Fruit fly (Drosophila melanogaster) whole organism, embryonic: Measurements from ENCODE around the gene CG10019.
A peak's percentile ranks its signal among the peaks of the same experiment; 100 is the strongest.

ENCODE experiments used
- Aef1 ChIP-seq: fragments of 200-800 bp; sonication (Bioruptor generic); IDR thresholded peaks from 3 replicates; pipeline ENCODE4 v1.3.6; 2022; ENCODE audit warnings: missing biosample characterization, missing genetic modification characterization
- B-H1 ChIP-seq: fragments of 200-800 bp; sonication (Bioruptor generic); IDR thresholded peaks from 3 replicates; pipeline ENCODE4 v1.3.6; 2022; ENCODE audit warnings: missing biosample characterization, missing genetic modification characterization
- CG11456 ChIP-seq: fragments of 200-800 bp; sonication (Bioruptor generic); IDR thresholded peaks from 3 replicates; pipeline ENCODE4 v1.3.6; 2022; ENCODE audit warnings: missing biosample characterization, missing genetic modification characterization
- CG11560 ChIP-seq: fragments of 200-800 bp; sonication (Bioruptor generic); IDR thresholded peaks from 3 replicates; pipeline ENCODE4 v1.3.6; 2022; ENCODE audit warnings: missing biosample characterization, missing genetic modification characterization
- CG11696 ChIP-seq: fragments of 200-800 bp; sonication (Bioruptor generic); IDR thresholded peaks from 2 replicates; pipeline ENCODE4 v1.3.6; 2022; ENCODE audit warnings: missing biosample characterization, missing genetic modification characterization
- CG14014 ChIP-seq: fragments of 200-800 bp; sonication (Bioruptor generic); IDR thresholded peaks from 2 replicates; pipeline ENCODE4 v1.3.6; 2022; ENCODE audit warnings: missing biosample characterization, missing genetic modification characterization
- CG14965 ChIP-seq: fragments of 200-800 bp; sonication (Bioruptor generic); optimal IDR thresholded peaks from 2 replicates; lab custom pipeline; 2016; ENCODE audit warnings: missing biosample characterization, missing genetic modification characterization, borderline replicate concordance
- CG15011 ChIP-seq: fragments of 200-800 bp; sonication (Bioruptor generic); optimal IDR thresholded peaks from 3 replicates; lab custom pipeline; 2018; ENCODE audit warnings: missing biosample characterization, mild to moderate bottlenecking, missing genetic modification characterization
- CG15073 ChIP-seq: fragments of 200-800 bp; sonication (Bioruptor generic); optimal IDR thresholded peaks from 2 replicates; lab custom pipeline; 2016; ENCODE audit warnings: missing biosample characterization, missing genetic modification characterization
- CG15514 ChIP-seq: fragments of 200-800 bp; sonication (Bioruptor generic); optimal IDR thresholded peaks from 3 replicates; lab custom pipeline; 2017; ENCODE audit warnings: missing biosample characterization, missing genetic modification characterization, mild to moderate bottlenecking, moderate library complexity, missing genetic modification reagents
- CG17912 ChIP-seq: fragments of 200-800 bp; sonication (Bioruptor generic); optimal IDR thresholded peaks from 2 replicates; lab custom pipeline; 2018; ENCODE audit warnings: missing biosample characterization, mild to moderate bottlenecking, missing genetic modification characterization
- CG18262 ChIP-seq: fragments of 200-800 bp; optimal IDR thresholded peaks from 3 replicates; lab custom pipeline; 2019; ENCODE audit warnings: missing biosample characterization, mild to moderate bottlenecking, missing genetic modification characterization, moderate library complexity
- CG1832 ChIP-seq: fragments of 200-800 bp; sonication (Bioruptor generic); optimal IDR thresholded peaks from 2 replicates; lab custom pipeline; 2017; ENCODE audit warnings: missing biosample characterization, mild to moderate bottlenecking, missing genetic modification characterization, inconsistent platforms
- CG4328 ChIP-seq: fragments of 200-800 bp; sonication (Bioruptor generic); optimal IDR thresholded peaks from 3 replicates; lab custom pipeline; 2017; ENCODE audit warnings: missing biosample characterization, missing genetic modification reagents, missing genetic modification characterization
- CG6272 ChIP-seq: fragments of 200-800 bp; sonication (Bioruptor generic); IDR thresholded peaks from 2 replicates; pipeline ENCODE4 v1.3.6; 2022; ENCODE audit warnings: missing biosample characterization, missing genetic modification characterization
- CG6689 ChIP-seq: fragments of 200-800 bp; sonication (Bioruptor generic); IDR thresholded peaks from 2 replicates; pipeline ENCODE4 v1.3.6; 2022; ENCODE audit warnings: missing biosample characterization, missing genetic modification characterization
- Dll ChIP-seq: fragments of 200-800 bp; sonication (Bioruptor generic); IDR thresholded peaks from 4 replicates; pipeline ENCODE4 v1.3.6; 2022; ENCODE audit warnings: missing biosample characterization, missing genetic modification characterization; ENCODE audit not compliant: partially characterized antibody
- Fer2 ChIP-seq: fragments of 200-800 bp; sonication (Bioruptor generic); optimal IDR thresholded peaks from 2 replicates; lab custom pipeline; 2018; ENCODE audit warnings: missing biosample characterization, mild to moderate bottlenecking, missing genetic modification characterization, moderate library complexity
- Fer3 ChIP-seq: fragments of 200-800 bp; sonication (Bioruptor generic); optimal IDR thresholded peaks from 2 replicates; lab custom pipeline; 2018; ENCODE audit warnings: missing biosample characterization, mild to moderate bottlenecking, missing genetic modification characterization, moderate library complexity
- HLH54F ChIP-seq: fragments of 200-800 bp; sonication (Bioruptor generic); optimal IDR thresholded peaks from 3 replicates; lab custom pipeline; 2016; ENCODE audit warnings: missing biosample characterization, missing genetic modification characterization
- MBD-R2 ChIP-seq: fragments of 200-800 bp; sonication (Bioruptor generic); IDR thresholded peaks from 2 replicates; pipeline ENCODE4 v1.3.6; 2022; ENCODE audit warnings: missing biosample characterization, missing genetic modification characterization
- Max ChIP-seq: fragments of 200-800 bp; sonication (Bioruptor generic); optimal IDR thresholded peaks from 2 replicates; lab custom pipeline; 2016; ENCODE audit warnings: missing biosample characterization, mild to moderate bottlenecking, missing genetic modification characterization
- NFAT ChIP-seq: fragments of 200-800 bp; sonication (Bioruptor generic); IDR thresholded peaks from 2 replicates; pipeline ENCODE4 v1.3.6; 2022; ENCODE audit warnings: missing biosample characterization, missing genetic modification characterization
- Poxn ChIP-seq: fragments of 200-800 bp; sonication (Bioruptor generic); IDR thresholded peaks from 2 replicates; pipeline ENCODE4 v1.3.6; 2022; ENCODE audit warnings: missing biosample characterization, missing genetic modification characterization
- Ptx1 ChIP-seq: fragments of 200-800 bp; sonication (Bioruptor generic); IDR thresholded peaks from 2 replicates; pipeline ENCODE4 v1.3.6; 2022; ENCODE audit warnings: missing biosample characterization, missing genetic modification characterization
- Ravus ChIP-seq: fragments of 200-800 bp; sonication (Bioruptor generic); IDR thresholded peaks from 2 replicates; pipeline ENCODE4 v1.3.6; 2022; ENCODE audit warnings: missing biosample characterization, missing genetic modification characterization
- Sox102F ChIP-seq: fragments of 200-800 bp; sonication (Bioruptor generic); optimal IDR thresholded peaks from 2 replicates; lab custom pipeline; 2018; ENCODE audit warnings: missing biosample characterization, mild to moderate bottlenecking, missing genetic modification characterization, moderate library complexity
- Ssrp ChIP-seq: fragments of 200-800 bp; sonication (Bioruptor generic); optimal IDR thresholded peaks from 2 replicates; lab custom pipeline; 2018; ENCODE audit warnings: missing biosample characterization, mild to moderate bottlenecking, missing genetic modification characterization, moderate library complexity
- ab ChIP-seq: fragments of 200-800 bp; sonication (Bioruptor generic); optimal IDR thresholded peaks from 2 replicates; lab custom pipeline; 2016; ENCODE audit warnings: missing biosample characterization, missing genetic modification characterization
- ase ChIP-seq: fragments of 200-800 bp; sonication (Bioruptor generic); IDR thresholded peaks from 3 replicates; pipeline ENCODE4 v1.3.6; 2022; ENCODE audit warnings: missing biosample characterization, missing genetic modification characterization
- caup ChIP-seq: fragments of 200-800 bp; sonication (Bioruptor generic); optimal IDR thresholded peaks from 3 replicates; lab custom pipeline; 2017; ENCODE audit warnings: missing biosample characterization, mild to moderate bottlenecking, missing genetic modification characterization, moderate library complexity; ENCODE audit not compliant: severe bottlenecking
- corto ChIP-seq: fragments of 200-800 bp; sonication (Bioruptor generic); optimal IDR thresholded peaks from 2 replicates; lab custom pipeline; 2016; ENCODE audit warnings: missing biosample characterization, mild to moderate bottlenecking, missing genetic modification characterization, moderate library complexity
- crc ChIP-seq: fragments of 200-800 bp; sonication (Bioruptor generic); optimal IDR thresholded peaks from 2 replicates; lab custom pipeline; 2016; ENCODE audit warnings: missing biosample characterization, missing genetic modification characterization
- croc ChIP-seq: fragments of 200-800 bp; sonication (Bioruptor generic); conservative IDR thresholded peaks from 3 replicates; pipeline ENCODE4 v1.3.6; 2022; ENCODE audit warnings: missing biosample characterization, missing genetic modification characterization
- fd102C ChIP-seq: fragments of 200-800 bp; sonication (Bioruptor generic); optimal IDR thresholded peaks from 2 replicates; lab custom pipeline; 2018; ENCODE audit warnings: missing biosample characterization, mild to moderate bottlenecking, missing genetic modification characterization, moderate library complexity
- gro ChIP-seq: fragments of 200-800 bp; sonication (Bioruptor generic); optimal IDR thresholded peaks from 2 replicates; lab custom pipeline; 2016; ENCODE audit warnings: missing biosample characterization, missing genetic modification characterization
- h ChIP-seq: fragments of >200 bp; optimal IDR thresholded peaks from 2 replicates; lab custom pipeline; 2017
- jing ChIP-seq: fragments of 200-800 bp; sonication (Bioruptor generic); optimal IDR thresholded peaks from 2 replicates; lab custom pipeline; 2018; ENCODE audit warnings: missing biosample characterization, mild to moderate bottlenecking, missing genetic modification characterization
- kah ChIP-seq: fragments of 200-800 bp; sonication (Bioruptor generic); optimal IDR thresholded peaks from 2 replicates; lab custom pipeline; 2018; ENCODE audit warnings: missing biosample characterization, mild to moderate bottlenecking, missing genetic modification characterization
- lov ChIP-seq, 2 experiments: fragments of 200-800 bp in 1 of 2; fragments of >200 bp in 1 of 2; sonication (Bioruptor generic) in 1 of 2; IDR thresholded peaks in 1 of 2; optimal IDR thresholded peaks in 1 of 2; 2 replicates in 1 of 2; 3 replicates in 1 of 2; pipeline versions ENCODE4 v1.3.6 to Lab custom; 2017 to 2022; ENCODE audit warnings: missing biosample characterization in 1 of 2, missing genetic modification characterization in 1 of 2
- nmo ChIP-seq: fragments of 200-800 bp; sonication (Bioruptor generic); optimal IDR thresholded peaks from 2 replicates; lab custom pipeline; 2018; ENCODE audit warnings: missing biosample characterization, mild to moderate bottlenecking, missing genetic modification characterization, moderate library complexity
- pho ChIP-seq: fragments of 200-800 bp; sonication (Bioruptor generic); optimal IDR thresholded peaks from 2 replicates; lab custom pipeline; 2016; ENCODE audit warnings: missing biosample characterization, missing genetic modification characterization
- phol ChIP-seq: fragments of 200-800 bp; sonication (Bioruptor generic); optimal IDR thresholded peaks from 3 replicates; lab custom pipeline; 2018; ENCODE audit warnings: missing biosample characterization, mild to moderate bottlenecking, missing genetic modification characterization, moderate library complexity
- pros ChIP-seq: fragments of 200-800 bp; sonication (Bioruptor generic); optimal IDR thresholded peaks from 3 replicates; lab custom pipeline; 2019; ENCODE audit warnings: missing biosample characterization, mild to moderate bottlenecking, missing genetic modification characterization, moderate library complexity
- sens ChIP-seq: fragments of 200-800 bp; sonication (Bioruptor generic); peaks from one replicate; lab custom pipeline; 2016; ENCODE audit warnings: missing biosample characterization, missing genetic modification characterization
- sqz ChIP-seq: fragments of 200-800 bp; sonication (Bioruptor generic); optimal IDR thresholded peaks from 3 replicates; lab custom pipeline; 2018; ENCODE audit warnings: missing biosample characterization, mild to moderate bottlenecking, missing genetic modification characterization
- twi ChIP-seq: fragments of 200-800 bp; optimal IDR thresholded peaks from 2 replicates; lab custom pipeline; 2019; ENCODE audit warnings: missing biosample characterization, mild to moderate bottlenecking, missing genetic modification characterization, moderate library complexity
- wek ChIP-seq: fragments of 200-800 bp; sonication (Bioruptor generic); optimal IDR thresholded peaks from 3 replicates; lab custom pipeline; 2018; ENCODE audit warnings: missing biosample characterization, mild to moderate bottlenecking, missing genetic modification characterization, moderate library complexity
- zen ChIP-seq: fragments of 200-800 bp; sonication (Bioruptor generic); optimal IDR thresholded peaks from 3 replicates; lab custom pipeline; 2018; ENCODE audit warnings: missing biosample characterization, mild to moderate bottlenecking, missing genetic modification characterization, moderate library complexity
- zen2 ChIP-seq: fragments of 200-800 bp; sonication (Bioruptor generic); IDR thresholded peaks from 3 replicates; pipeline ENCODE4 v1.3.6; 2022; ENCODE audit warnings: missing biosample characterization, missing genetic modification characterization; ENCODE audit not compliant: partially characterized antibody

Gene CG10019

DNA sequence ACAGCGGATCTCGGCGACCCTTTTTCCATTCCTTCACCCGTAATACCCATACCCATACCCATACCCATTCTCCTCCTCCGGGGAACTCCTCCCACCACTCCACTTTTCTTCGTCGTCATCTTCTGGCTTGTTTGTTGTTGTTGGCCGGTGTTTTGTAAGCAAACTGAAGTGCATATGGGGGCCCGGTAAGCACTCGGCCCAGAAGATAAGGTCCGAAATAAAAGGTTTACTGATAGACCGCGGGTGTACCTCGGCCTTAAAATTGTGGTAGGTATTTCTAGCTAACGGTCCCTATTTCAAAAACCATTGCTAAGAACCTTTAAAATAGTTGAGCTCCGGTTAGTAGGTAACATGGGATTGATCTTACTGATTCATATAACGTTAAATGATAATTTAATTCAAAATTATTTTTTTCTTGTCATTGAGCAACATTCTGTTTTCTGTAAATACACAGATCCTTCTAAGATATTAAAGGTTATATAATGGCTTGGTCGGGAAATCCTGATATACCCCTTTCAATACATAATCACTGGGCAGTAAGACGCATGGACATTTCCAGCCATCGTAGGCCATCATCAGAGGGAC, 45.6 kb downstream of the CG10019 start (continued):
- TF ChIP-seq sens (peak; percentile 93), CG11456 (GFP tag; lab: Robert Waterston, UW) (peak; percentile 53; the same call in 1 of the 3 replicates), CG11696 (GFP tag; lab: Robert Waterston, UW) (no peak), twi (tag; lab: Kevin White, UChicago) (peak; percentile 47), wek (GFP tag; lab: Kevin White, UChicago) (no peak), CG15011 (GFP tag; lab: Kevin White, UChicago) (no peak), nmo (GFP tag; lab: Kevin White, UChicago) (peak; percentile 72), Dll (GFP tag; lab: Robert Waterston, UW) (no peak), Aef1 (GFP tag; lab: Robert Waterston, UW) (no peak), Poxn (no peak), crc (no peak), CG4328 (GFP tag; lab: Kevin White, UChicago) (no peak), lov (optimal IDR thresholded peaks at IDR 0.05; lab: Kevin White, UChicago) (no peak), lov (GFP tag; IDR thresholded peaks at IDR 0.05; lab: Robert Waterston, UW) (no peak), fd102C (GFP tag; lab: Kevin White, UChicago) (no peak), Fer3 (tag; lab: Kevin White, UChicago) (no peak), CG15514 (GFP tag; lab: Kevin White, UChicago) (no peak), CG11560 (tag; lab: Robert Waterston, UW) (no peak), Ssrp (peak; percentile 47), CG6272 (GFP tag; lab: Robert Waterston, UW) (no peak), pho (GFP tag; lab: Kevin White, UChicago) (no peak), MBD-R2 (no peak), ab (GFP tag; lab: Kevin White, UChicago) (peak; percentile 7), sqz (GFP tag; lab: Kevin White, UChicago) (no peak), CG14014 (no peak), Ravus (no peak), croc (GFP tag; lab: Robert Waterston, UW) (peak; percentile 40; the same call in 2 of the 3 replicates), gro (GFP tag; lab: Kevin White, UChicago) (no peak), B-H1 (GFP tag; lab: Robert Waterston, UW) (no peak), Max (GFP tag; lab: Kevin White, UChicago) (no peak), jing (GFP tag; lab: Kevin White, UChicago) (no peak), caup (GFP tag; lab: Kevin White, UChicago) (no peak), NFAT (GFP tag; lab: Robert Waterston, UW) (no peak), Ptx1 (GFP tag; lab: Robert Waterston, UW) (peak; percentile 40), kah (GFP tag; lab: Kevin White, UChicago) (no peak), phol (tag; lab: Kevin White, UChicago) (peak; percentile 69), pros (peak; percentile 65), CG14965 (no peak), CG18262 (tag; lab: Kevin White, UChicago) (peak; percentile 74), corto (GFP tag; lab: Kevin White, UChicago) (no peak), ase (GFP tag; lab: Robert Waterston, UW) (0 out of 3 replicates have a peak, but pooled peaks have one; percentile 7), CG15073 (GFP tag; lab: Kevin White, UChicago) (no peak), Sox102F (GFP tag; lab: Kevin White, UChicago) (peak; percentile 51), HLH54F (GFP tag; lab: Kevin White, UChicago) (peak; percentile 7), zen (tag; lab: Kevin White, UChicago) (peak; percentile 17), h (lab: Kevin White, UChicago) (no peak), CG17912 (GFP tag; lab: Kevin White, UChicago) (no peak), zen2 (GFP tag; lab: Robert Waterston, UW) (no peak), Fer2 (tag; lab: Kevin White, UChicago) (no peak), CG1832 (GFP tag; lab: Kevin White, UChicago) (no peak), CG6689 (GFP tag; lab: Robert Waterston, UW) (peak; percentile 77)
